Worm (Caenorhabditis elegans) whole organism, L4/young adult: ENCODE results near the gene C43F9.7.

ENCODE experiments used
- W03F9.2 ChIP-seq: fragments of 150-350 bp; optimal IDR thresholded peaks from 2 replicates; lab custom pipeline; 2014; ENCODE audit warnings: missing biosample characterization, missing genetic modification characterization
- dao-5 ChIP-seq: sonication (generic microtip); optimal IDR thresholded peaks from 2 replicates; lab custom pipeline; 2016; ENCODE audit warnings: missing genotype, missing genetic modification characterization, moderate library complexity, missing compliant biosample characterization
- him-1 ChIP-seq: sonication (generic microtip); optimal IDR thresholded peaks from 2 replicates; lab custom pipeline; 2016; ENCODE audit warnings: missing genotype, missing genetic modification reagents, missing genetic modification characterization, missing compliant biosample characterization

- no peak for TF ChIP-seq W03F9.2
- TF ChIP-seq dao-5, result no peak
- TF ChIP-seq him-1, result no peak
Measured at ce11 chrIV:10584237-10584636, 9.2 kb downstream of the C43F9.7 start, which contains the start of gene oac-8.
